Fruit fly (Drosophila melanogaster): Measurements from ENCODE around the gene Dysb.

The Dysb gene

dm6 chr3L:18836658-18837057 lies 30.9 kb upstream of the Dysb start (continued):
- TF ChIP-seq Antp (GFP tag; optimal IDR thresholded peaks at IDR 0.05) (no peak), Asciz (GFP tag; optimal IDR thresholded peaks at IDR 0.05) (peak; percentile 12), mam (GFP tag; optimal IDR thresholded peaks at IDR 0.05) (no peak), CG7372 (GFP tag; IDR thresholded peaks at IDR 0.05) (no peak), slbo (GFP tag; IDR thresholded peaks at IDR 0.05) (no peak), cas (GFP tag; IDR thresholded peaks at IDR 0.05) (no peak), seq (GFP tag; IDR thresholded peaks at IDR 0.05) (no peak), CG8290 (GFP tag; optimal IDR thresholded peaks at IDR 0.05) (no peak), CG8290 (tag; optimal IDR thresholded peaks at IDR 0.05) (no peak), CG10366 (GFP tag; IDR thresholded peaks at IDR 0.05) (no peak), CG11456 (GFP tag; IDR thresholded peaks at IDR 0.05) (no peak), sug (tag; optimal IDR thresholded peaks at IDR 0.05) (peak; percentile 22), lov (optimal IDR thresholded peaks at IDR 0.05) (no peak), lov (GFP tag; IDR thresholded peaks at IDR 0.05) (no peak), bowl (GFP tag; IDR thresholded peaks at IDR 0.05) (no peak), fu2 (GFP tag; optimal IDR thresholded peaks at IDR 0.05) (no peak), pita (GFP tag; optimal IDR thresholded peaks at IDR 0.05) (no peak), ash1 (GFP tag; optimal IDR thresholded peaks at IDR 0.05) (no peak), CG17568 (GFP tag; optimal IDR thresholded peaks at IDR 0.05) (peak; percentile 12), Sox100B (GFP tag; optimal IDR thresholded peaks at IDR 0.05) (peak; percentile 1), da (GFP tag; optimal IDR thresholded peaks at IDR 0.05) (no peak), pb (GFP tag; optimal IDR thresholded peaks at IDR 0.05) (no peak), Chrac-16 (GFP tag; optimal IDR thresholded peaks at IDR 0.05) (no peak), dpn (GFP tag; optimal IDR thresholded peaks at IDR 0.05) (no peak), sd (tag; optimal IDR thresholded peaks at IDR 0.05) (peak; percentile 66), CG10321 (GFP tag; IDR thresholded peaks at IDR 0.05) (no peak), Sry-δ (GFP tag; optimal IDR thresholded peaks at IDR 0.05) (no peak), CG18599 (GFP tag; optimal IDR thresholded peaks at IDR 0.05) (no peak), gt (GFP tag; IDR thresholded peaks at IDR 0.05) (no peak), gem (tag; optimal IDR thresholded peaks at IDR 0.05) (no peak), ci (GFP tag; IDR thresholded peaks at IDR 0.05) (no peak), CG34422 (GFP tag; IDR thresholded peaks at IDR 0.05) (no peak), CG13894 (tag; optimal IDR thresholded peaks at IDR 0.05) (no peak), exex (tag; optimal IDR thresholded peaks at IDR 0.05) (peak; percentile 43), mld (GFP tag; IDR thresholded peaks at IDR 0.05; ENCODE audit: partially characterized antibody) (no peak), CG15601 (tag; optimal IDR thresholded peaks at IDR 0.05) (peak; percentile 1), fd102C (GFP tag; optimal IDR thresholded peaks at IDR 0.05) (no peak)

- TF ChIP-seq Sin3A (optimal IDR thresholded peaks at IDR 0.05) (no peak), eve (GFP tag; optimal IDR thresholded peaks at IDR 0.05) (no peak), bowl (GFP tag; IDR thresholded peaks at IDR 0.05) (no peak), CG32772 (GFP tag; IDR thresholded peaks at IDR 0.05) (no peak), CG8290 (GFP tag; optimal IDR thresholded peaks at IDR 0.05) (no peak), CG8290 (tag; optimal IDR thresholded peaks at IDR 0.05) (peak in 1 of 2 experiments; percentile 40), corto (GFP tag; optimal IDR thresholded peaks at IDR 0.05) (no peak), CG43689 (GFP tag; IDR thresholded peaks at IDR 0.05) (no peak), sens (GFP tag) (peak; percentile 94), fd96Cb (tag; optimal IDR thresholded peaks at IDR 0.05) (no peak), ewg (GFP tag; optimal IDR thresholded peaks at IDR 0.05) (no peak), chif (GFP tag; optimal IDR thresholded peaks at IDR 0.05) (no peak), Hsf (GFP tag; optimal IDR thresholded peaks at IDR 0.05) (no peak), stwl (tag; optimal IDR thresholded peaks at IDR 0.05) (no peak), sim (GFP tag; IDR thresholded peaks at IDR 0.05) (no peak), Aef1 (GFP tag; IDR thresholded peaks at IDR 0.05) (no peak), CG6854 (GFP tag; optimal IDR thresholded peaks at IDR 0.05) (peak; percentile 51), fd102C (GFP tag; optimal IDR thresholded peaks at IDR 0.05) (peak; percentile 4), exex (tag; optimal IDR thresholded peaks at IDR 0.05) (no peak), dmrt11E (tag; optimal IDR thresholded peaks at IDR 0.05) (no peak), CG12299 (tag; optimal IDR thresholded peaks at IDR 0.05) (peak; percentile 22), tap (tag; optimal IDR thresholded peaks at IDR 0.05) (no peak)
Observed at dm6 chr3L:18837707-18838244, 29.8 kb upstream of the Dysb start.
